Worm (Caenorhabditis elegans): ENCODE results near the gene pdf-2.

ce11 chrX:2188885-2189284, 25.7 kb downstream of the pdf-2 start:
- no peak for TF ChIP-seq ref-1 (GFP tag; conservative IDR thresholded peaks at IDR 0.05)
- no peak for TF ChIP-seq flt-1 (GFP tag; IDR thresholded peaks at IDR 0.05)
- no peak for TF ChIP-seq ztf-23 (GFP tag; IDR thresholded peaks at IDR 0.05)
